Worm (Caenorhabditis elegans) whole organism, mixed stage, embryonic: ENCODE data around the gene DC2.5.

ENCODE experiments used
- blmp-1 ChIP-seq: fragments of 150-350 bp; optimal IDR thresholded peaks from 2 replicates; lab custom pipeline; 2014; ENCODE audit warnings: missing biosample characterization, missing genetic modification characterization
- ces-1 ChIP-seq: fragments of 150-350 bp; optimal IDR thresholded peaks from 2 replicates; lab custom pipeline; 2014; ENCODE audit warnings: missing biosample characterization, missing genetic modification reagents, missing genetic modification characterization
- elt-1 ChIP-seq: sonication (generic microtip); optimal IDR thresholded peaks from 2 replicates; lab custom pipeline; 2017; ENCODE audit warnings: missing genetic modification characterization, mild to moderate bottlenecking, missing compliant biosample characterization, antibody characterized with exemption, moderate library complexity, borderline replicate concordance; ENCODE audit not compliant: insufficient read depth
- lin-13 ChIP-seq: fragments of 150-350 bp; optimal IDR thresholded peaks from 2 replicates; lab custom pipeline; 2014; ENCODE audit warnings: missing biosample characterization, missing genetic modification characterization
- lsy-2 ChIP-seq: fragments of 150-350 bp; optimal IDR thresholded peaks from 2 replicates; lab custom pipeline; 2014; ENCODE audit warnings: missing biosample characterization, missing genetic modification characterization
- nhr-237 ChIP-seq: fragments of 150-350 bp; optimal IDR thresholded peaks from 2 replicates; lab custom pipeline; 2014; ENCODE audit warnings: missing biosample characterization, missing genetic modification characterization
- nhr-28 ChIP-seq: fragments of 150-350 bp; optimal IDR thresholded peaks from 2 replicates; lab custom pipeline; 2014; ENCODE audit warnings: missing biosample characterization, missing genetic modification characterization
- nhr-76 ChIP-seq: sonication (generic microtip); optimal IDR thresholded peaks from 2 replicates; lab custom pipeline; 2017; ENCODE audit warnings: missing biosample characterization, missing genetic modification characterization
- pha-4 ChIP-seq: fragments of 150-350 bp; optimal IDR thresholded peaks from 2 replicates; lab custom pipeline; 2018; ENCODE audit warnings: missing biosample characterization, missing genetic modification reagents, missing genetic modification characterization
- unc-39 ChIP-seq: fragments of 150-350 bp; optimal IDR thresholded peaks from 2 replicates; lab custom pipeline; 2014; ENCODE audit warnings: missing biosample characterization, missing genetic modification characterization
- unc-62 ChIP-seq: fragments of 150-350 bp; optimal IDR thresholded peaks from 2 replicates; lab custom pipeline; 2014; ENCODE audit warnings: missing biosample characterization, missing genetic modification reagents, missing genetic modification characterization
- zip-8 ChIP-seq: fragments of 150-350 bp; optimal IDR thresholded peaks from 2 replicates; lab custom pipeline; 2014; ENCODE audit warnings: missing biosample characterization, missing genetic modification characterization
- ztf-11 ChIP-seq: fragments of 150-350 bp; optimal IDR thresholded peaks from 2 replicates; lab custom pipeline; 2014; ENCODE audit warnings: missing biosample characterization, missing genetic modification characterization

- TF ChIP-seq lsy-2 (tag; lab: Kevin White, UChicago) (no peak), zip-8 (tag; lab: Kevin White, UChicago) (no peak), unc-39 (tag; lab: Kevin White, UChicago) (no peak), blmp-1 (tag; lab: Kevin White, UChicago) (no peak), nhr-28 (no peak), nhr-76 (no peak), elt-1 (tag; lab: Kevin White, UChicago) (no peak), unc-62 (GFP tag; lab: Kevin White, UChicago) (no peak), ces-1 (no peak), lin-13 (tag; lab: Kevin White, UChicago) (no peak), nhr-237 (tag; lab: Kevin White, UChicago) (no peak), ztf-11 (tag; lab: Kevin White, UChicago) (no peak), pha-4 (tag; lab: Kevin White, UChicago) (no peak)
Observed at ce11 chrV:206814-207213, 5.8 kb downstream of the DC2.5 start.
